Worm (Caenorhabditis elegans): ENCODE data around the gene F26F12.2.

ce11 chrV:5836616-5836982, 1.8 kb downstream of the F26F12.2 start, which contains the start of gene col-140:
- TF ChIP-seq nhr-28 (tag; optimal IDR thresholded peaks at IDR 0.05) (no peak), unc-39 (tag; optimal IDR thresholded peaks at IDR 0.05) (no peak), ces-1 (GFP tag; optimal IDR thresholded peaks at IDR 0.05) (no peak), lsy-2 (tag; optimal IDR thresholded peaks at IDR 0.05) (no peak), zip-8 (tag; optimal IDR thresholded peaks at IDR 0.05) (no peak), mep-1 (tag; optimal IDR thresholded peaks at IDR 0.05) (no peak), snpc-4 (tag; optimal IDR thresholded peaks at IDR 0.05) (no peak), lin-13 (tag; optimal IDR thresholded peaks at IDR 0.05) (no peak), elt-3 (tag; optimal IDR thresholded peaks at IDR 0.05) (no peak), ztf-11 (tag; optimal IDR thresholded peaks at IDR 0.05) (no peak), unc-62 (GFP tag; optimal IDR thresholded peaks at IDR 0.05) (no peak), ham-2 (GFP tag; optimal IDR thresholded peaks at IDR 0.05) (no peak)
